Worm (Caenorhabditis elegans) whole organism, L3 larva: ENCODE results near the gene C39B5.6.

Experiments
- R02D3.7 ChIP-seq: fragments of 150-350 bp; optimal IDR thresholded peaks from 2 replicates; lab custom pipeline; 2014; ENCODE audit warnings: missing biosample characterization, missing genetic modification characterization
- aly-2 ChIP-seq: fragments of 150-350 bp; optimal IDR thresholded peaks from 2 replicates; lab custom pipeline; 2014; ENCODE audit warnings: missing biosample characterization, missing genetic modification characterization
- ama-1 ChIP-seq: fragments of 150-350 bp; optimal IDR thresholded peaks from 2 replicates; lab custom pipeline; 2018
- egl-27 ChIP-seq: sonication (generic microtip); optimal IDR thresholded peaks from 4 replicates; lab custom pipeline; 2017; ENCODE audit warnings: missing biosample characterization, missing genetic modification reagents, missing genetic modification characterization
- elt-3 ChIP-seq, 3 experiments: fragments of 150-350 bp in 1 of 3; sonication (generic microtip) in 2 of 3; optimal IDR thresholded peaks; 2 replicates in 2 of 3; 4 replicates in 1 of 3; lab custom pipeline; 2014 to 2017; ENCODE audit warnings: missing biosample characterization in 3 of 3, missing genetic modification characterization in 3 of 3
- hmg-11 ChIP-seq: sonication (generic microtip); optimal IDR thresholded peaks from 2 replicates; lab custom pipeline; 2016; ENCODE audit warnings: missing genetic modification characterization, missing compliant biosample characterization
- jun-1 ChIP-seq: fragments of 150-350 bp; optimal IDR thresholded peaks from 2 replicates; lab custom pipeline; 2014; ENCODE audit warnings: missing biosample characterization, missing genetic modification reagents, missing genetic modification characterization
- nhr-11 ChIP-seq: fragments of 150-350 bp; optimal IDR thresholded peaks from 2 replicates; lab custom pipeline; 2014; ENCODE audit warnings: missing biosample characterization, missing genetic modification characterization
- nhr-76 ChIP-seq: fragments of 150-350 bp; sonication (generic microtip); optimal IDR thresholded peaks from 5 replicates; lab custom pipeline; 2014; ENCODE audit warnings: missing biosample characterization, missing genetic modification characterization
- skn-1 ChIP-seq: fragments of 150-350 bp; optimal IDR thresholded peaks from 2 replicates; lab custom pipeline; 2014; ENCODE audit warnings: missing biosample characterization, missing genetic modification characterization
- snpc-4 ChIP-seq: fragments of 150-350 bp; optimal IDR thresholded peaks from 2 replicates; lab custom pipeline; 2014; ENCODE audit warnings: missing biosample characterization, missing genetic modification characterization
- unc-39 ChIP-seq: sonication (generic microtip); optimal IDR thresholded peaks from 4 replicates; lab custom pipeline; 2017; ENCODE audit warnings: missing biosample characterization, missing genetic modification characterization
- unc-62 ChIP-seq: fragments of 150-350 bp; sonication (generic microtip); optimal IDR thresholded peaks from 4 replicates; lab custom pipeline; 2014; ENCODE audit warnings: missing biosample characterization, missing genetic modification reagents, missing genetic modification characterization
- ztf-4 ChIP-seq: fragments of 150-350 bp; optimal IDR thresholded peaks from 2 replicates; lab custom pipeline; 2014; ENCODE audit warnings: missing biosample characterization, missing genetic modification characterization

DNA sequence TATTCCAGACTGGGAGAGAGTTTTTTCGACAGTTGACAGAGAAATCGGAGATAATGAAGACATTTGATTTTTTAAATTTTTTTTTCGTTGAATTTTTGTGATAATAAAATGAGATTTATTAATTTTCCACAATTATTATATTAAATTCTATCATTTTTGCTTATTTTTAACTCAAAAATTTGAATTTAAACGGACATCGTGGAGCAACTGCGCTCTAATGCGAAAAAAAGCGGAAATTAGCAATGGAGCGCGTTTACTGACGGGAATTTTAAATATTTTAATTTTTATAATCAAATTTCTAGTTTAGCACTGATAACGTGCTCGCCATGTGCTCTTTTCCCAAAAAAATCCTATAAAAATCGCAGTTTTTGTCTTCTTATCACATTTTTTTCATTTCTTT lies 13.3 kb downstream of the C39B5.6 start, which contains the start of gene C39B5.14:
- TF ChIP-seq skn-1 (tag; lab: Kevin White, UChicago) (no peak), jun-1 (tag; lab: Kevin White, UChicago) (no peak), snpc-4 (tag; lab: Kevin White, UChicago) (no peak), ama-1 (lab: Kevin White, UChicago) (no peak), ztf-4 (no peak), elt-3 (tag; optimal IDR thresholded peaks at IDR 0.05; lab: Kevin White, UChicago) (no peak), egl-27 (no peak), R02D3.7 (no peak), unc-39 (tag; lab: Kevin White, UChicago) (no peak), hmg-11 (tag; lab: Kevin White, UChicago) (no peak), nhr-76 (tag; lab: Kevin White, UChicago) (no peak), nhr-11 (tag; lab: Kevin White, UChicago) (no peak), aly-2 (tag; lab: Kevin White, UChicago) (no peak), unc-62 (GFP tag; lab: Kevin White, UChicago) (no peak)
